Fruit fly (Drosophila melanogaster) whole organism, prepupa: ENCODE measurements around the gene Sfp24Ba.

Source experiments
- Blimp-1 ChIP-seq: fragments of 200-800 bp; sonication (Bioruptor generic); optimal IDR thresholded peaks from 3 replicates; lab custom pipeline; 2017; ENCODE audit warnings: missing biosample characterization, missing genetic modification characterization, mild to moderate bottlenecking, moderate library complexity, missing genetic modification reagents
- CG10631 ChIP-seq: fragments of 200-800 bp; sonication (Bioruptor generic); optimal IDR thresholded peaks from 2 replicates; lab custom pipeline; 2016; ENCODE audit warnings: missing biosample characterization, missing genetic modification characterization
- CG10669 ChIP-seq: fragments of 200-800 bp; sonication (Bioruptor generic); optimal IDR thresholded peaks from 3 replicates; lab custom pipeline; 2018; ENCODE audit warnings: missing biosample characterization, mild to moderate bottlenecking, missing genetic modification characterization, moderate library complexity
- CG11294 ChIP-seq: fragments of 200-800 bp; sonication (Bioruptor generic); IDR thresholded peaks from 2 replicates; pipeline ENCODE4 v1.3.6; 2022; ENCODE audit warnings: missing biosample characterization, missing genetic modification characterization
- CG11762 ChIP-seq: fragments of 200-800 bp; sonication (Bioruptor generic); optimal IDR thresholded peaks from 3 replicates; lab custom pipeline; 2016; ENCODE audit warnings: missing biosample characterization, missing genetic modification characterization; ENCODE audit not compliant: insufficient read depth
- CG11902 ChIP-seq: fragments of 200-800 bp; sonication (Bioruptor generic); optimal IDR thresholded peaks from 3 replicates; lab custom pipeline; 2016; ENCODE audit warnings: missing biosample characterization, missing genetic modification characterization
- CG1621 ChIP-seq: fragments of 200-800 bp; sonication (Bioruptor generic); optimal IDR thresholded peaks from 3 replicates; lab custom pipeline; 2018; ENCODE audit warnings: missing biosample characterization, mild to moderate bottlenecking, missing genetic modification characterization
- CG16779 ChIP-seq: fragments of 200-800 bp; sonication (Bioruptor generic); optimal IDR thresholded peaks from 3 replicates; lab custom pipeline; 2017; ENCODE audit warnings: missing biosample characterization, mild to moderate bottlenecking, missing genetic modification characterization
- CG3032 ChIP-seq: fragments of 200-800 bp; optimal IDR thresholded peaks from 2 replicates; lab custom pipeline; 2019; ENCODE audit warnings: missing biosample characterization, mild to moderate bottlenecking, missing genetic modification characterization, moderate library complexity
- CG31627 ChIP-seq: fragments of 200-800 bp; sonication (Bioruptor generic); optimal IDR thresholded peaks from 3 replicates; lab custom pipeline; 2016; ENCODE audit warnings: missing biosample characterization, missing genetic modification characterization
- CG32006 ChIP-seq: fragments of 200-800 bp; sonication (Bioruptor generic); optimal IDR thresholded peaks from 3 replicates; lab custom pipeline; 2017; ENCODE audit warnings: missing biosample characterization, mild to moderate bottlenecking, missing genetic modification characterization
- CG3919 ChIP-seq: fragments of 200-800 bp; sonication (Bioruptor generic); optimal IDR thresholded peaks from 3 replicates; lab custom pipeline; 2016; ENCODE audit warnings: missing biosample characterization, missing genetic modification characterization
- CG4318 ChIP-seq: fragments of 200-800 bp; sonication (Bioruptor generic); optimal IDR thresholded peaks from 3 replicates; lab custom pipeline; 2017; ENCODE audit warnings: missing biosample characterization, mild to moderate bottlenecking, missing genetic modification characterization
- CG6163 ChIP-seq: fragments of 200-800 bp; sonication (Bioruptor generic); IDR thresholded peaks from 3 replicates; pipeline ENCODE4 v1.3.6; 2022; ENCODE audit warnings: missing biosample characterization, missing genetic modification characterization
- CG6276 ChIP-seq: fragments of 200-800 bp; sonication (Bioruptor generic); optimal IDR thresholded peaks from 2 replicates; lab custom pipeline; 2017; ENCODE audit warnings: missing biosample characterization, mild to moderate bottlenecking, missing genetic modification characterization
- CG6792 ChIP-seq: fragments of 200-800 bp; sonication (Bioruptor generic); optimal IDR thresholded peaks from 3 replicates; lab custom pipeline; 2016; ENCODE audit warnings: missing biosample characterization, missing genetic modification characterization
- CG6808 ChIP-seq: fragments of 200-800 bp; sonication (Bioruptor generic); optimal IDR thresholded peaks from 3 replicates; lab custom pipeline; 2017; ENCODE audit warnings: missing biosample characterization, missing genetic modification characterization, mild to moderate bottlenecking, moderate library complexity, missing genetic modification reagents
- CG6854 ChIP-seq: fragments of 200-800 bp; sonication (Bioruptor generic); optimal IDR thresholded peaks from 2 replicates; lab custom pipeline; 2017; ENCODE audit warnings: missing biosample characterization, mild to moderate bottlenecking, missing genetic modification characterization
- CG7368 ChIP-seq: fragments of 200-800 bp; sonication (Bioruptor generic); optimal IDR thresholded peaks from 3 replicates; lab custom pipeline; 2016; ENCODE audit warnings: missing biosample characterization, missing genetic modification characterization
- CG8119 ChIP-seq: fragments of 200-800 bp; sonication (Bioruptor generic); IDR thresholded peaks from 3 replicates; pipeline ENCODE4 v1.3.6; 2022; ENCODE audit warnings: missing biosample characterization, missing genetic modification characterization
- CG8319 ChIP-seq: fragments of 200-800 bp; sonication (Bioruptor generic); optimal IDR thresholded peaks from 3 replicates; lab custom pipeline; 2016; ENCODE audit warnings: missing biosample characterization, missing genetic modification characterization
- CG8632 ChIP-seq: fragments of 200-800 bp; sonication (Bioruptor generic); optimal IDR thresholded peaks from 3 replicates; lab custom pipeline; 2016; ENCODE audit warnings: missing biosample characterization, missing genetic modification characterization
- CG9139 ChIP-seq: fragments of 200-800 bp; sonication (Bioruptor generic); optimal IDR thresholded peaks from 3 replicates; lab custom pipeline; 2017; ENCODE audit warnings: missing biosample characterization, mild to moderate bottlenecking, missing genetic modification characterization
- Eip75B ChIP-seq: fragments of 200-800 bp; sonication (Bioruptor generic); optimal IDR thresholded peaks from 3 replicates; lab custom pipeline; 2016; ENCODE audit warnings: missing biosample characterization, missing genetic modification characterization
- Eip78C ChIP-seq: fragments of 200-800 bp; sonication (Bioruptor generic); peaks from one replicate; lab custom pipeline; 2016; ENCODE audit warnings: missing biosample characterization, missing genetic modification characterization
- Eip93F ChIP-seq: fragments of 200-800 bp; sonication (Bioruptor generic); optimal IDR thresholded peaks from 2 replicates; lab custom pipeline; 2016; ENCODE audit warnings: missing biosample characterization, mild to moderate bottlenecking, missing genetic modification characterization
- Gug ChIP-seq: fragments of 200-800 bp; sonication (Bioruptor generic); IDR thresholded peaks from 2 replicates; pipeline ENCODE4 v1.3.6; 2022; ENCODE audit warnings: missing biosample characterization, missing genetic modification characterization
- Hr38 ChIP-seq: sonication (Bioruptor generic); optimal IDR thresholded peaks from 2 replicates; lab custom pipeline; 2016; ENCODE audit warnings: missing biosample characterization, missing genetic modification characterization
- Hr39 ChIP-seq: fragments of 200-800 bp; sonication (Bioruptor generic); optimal IDR thresholded peaks from 2 replicates; lab custom pipeline; 2016; ENCODE audit warnings: missing biosample characterization, missing genetic modification characterization
- Hr4 ChIP-seq: fragments of 200-800 bp; sonication (Bioruptor generic); optimal IDR thresholded peaks from 3 replicates; lab custom pipeline; 2016; ENCODE audit warnings: missing biosample characterization, missing genetic modification characterization
- Lpt ChIP-seq: fragments of 200-800 bp; sonication (Bioruptor generic); optimal IDR thresholded peaks from 3 replicates; lab custom pipeline; 2016; ENCODE audit warnings: missing biosample characterization, missing genetic modification characterization
- Met ChIP-seq: fragments of 200-800 bp; sonication (Bioruptor generic); optimal IDR thresholded peaks from 3 replicates; lab custom pipeline; 2016; ENCODE audit warnings: missing biosample characterization, missing genetic modification characterization
- Smox ChIP-seq: fragments of 200-800 bp; sonication (Bioruptor generic); optimal IDR thresholded peaks from 3 replicates; lab custom pipeline; 2016; ENCODE audit warnings: missing biosample characterization, missing genetic modification characterization
- Sox102F ChIP-seq: fragments of 200-800 bp; sonication (Bioruptor generic); optimal IDR thresholded peaks from 2 replicates; lab custom pipeline; 2016; ENCODE audit warnings: missing biosample characterization, mild to moderate bottlenecking, missing genetic modification characterization
- Sox14 ChIP-seq: fragments of 200-800 bp; sonication (Bioruptor generic); optimal IDR thresholded peaks from 3 replicates; lab custom pipeline; 2016; ENCODE audit warnings: missing biosample characterization, missing genetic modification characterization
- achi ChIP-seq: fragments of 200-800 bp; sonication (Bioruptor generic); optimal IDR thresholded peaks from 3 replicates; lab custom pipeline; 2016; ENCODE audit warnings: missing biosample characterization, missing genetic modification characterization
- acj6 ChIP-seq: fragments of 200-800 bp; sonication (Bioruptor generic); optimal IDR thresholded peaks from 3 replicates; lab custom pipeline; 2016; ENCODE audit warnings: missing biosample characterization, missing genetic modification characterization
- cyc ChIP-seq: fragments of 200-800 bp; sonication (Bioruptor generic); optimal IDR thresholded peaks from 3 replicates; lab custom pipeline; 2016; ENCODE audit warnings: missing biosample characterization, missing genetic modification characterization
- dac ChIP-seq: fragments of 200-800 bp; sonication (Bioruptor generic); optimal IDR thresholded peaks from 2 replicates; lab custom pipeline; 2017; ENCODE audit warnings: missing biosample characterization, mild to moderate bottlenecking, missing genetic modification characterization
- dsx ChIP-seq: fragments of 200-800 bp; optimal IDR thresholded peaks from 3 replicates; lab custom pipeline; 2019; ENCODE audit warnings: missing biosample characterization, mild to moderate bottlenecking, missing genetic modification characterization, moderate library complexity; ENCODE audit not compliant: poor library complexity, severe bottlenecking
- eg ChIP-seq: fragments of 200-800 bp; sonication (Bioruptor generic); IDR thresholded peaks from 3 replicates; pipeline ENCODE4 v1.3.6; 2022; ENCODE audit warnings: missing biosample characterization, missing genetic modification characterization
- esn ChIP-seq: fragments of 200-800 bp; sonication (Bioruptor generic); optimal IDR thresholded peaks from 2 replicates; lab custom pipeline; 2016; ENCODE audit warnings: missing biosample characterization, mild to moderate bottlenecking, missing genetic modification characterization, moderate library complexity
- fd59A ChIP-seq: fragments of 200-800 bp; sonication (Bioruptor generic); optimal IDR thresholded peaks from 2 replicates; lab custom pipeline; 2017; ENCODE audit warnings: missing biosample characterization, mild to moderate bottlenecking, missing genetic modification characterization, missing genetic modification reagents
- fd85E ChIP-seq: fragments of 200-800 bp; sonication (Bioruptor generic); optimal IDR thresholded peaks from 3 replicates; lab custom pipeline; 2016; ENCODE audit warnings: missing biosample characterization, missing genetic modification characterization
- fkh ChIP-seq: fragments of 200-800 bp; sonication (Bioruptor generic); optimal IDR thresholded peaks from 3 replicates; lab custom pipeline; 2017; ENCODE audit warnings: missing biosample characterization, mild to moderate bottlenecking, missing genetic modification characterization, moderate library complexity
- lz ChIP-seq: fragments of 200-800 bp; sonication (Bioruptor generic); optimal IDR thresholded peaks from 3 replicates; lab custom pipeline; 2016; ENCODE audit warnings: missing biosample characterization, missing genetic modification characterization
- net ChIP-seq: fragments of 200-800 bp; sonication (Bioruptor generic); optimal IDR thresholded peaks from 3 replicates; lab custom pipeline; 2016; ENCODE audit warnings: missing biosample characterization, missing genetic modification characterization
- salr ChIP-seq, 2 experiments: fragments of 200-800 bp; sonication (Bioruptor generic); optimal IDR thresholded peaks; 3 replicates each; lab custom pipeline; 2016 to 2018; ENCODE audit warnings: missing biosample characterization in 2 of 2, missing genetic modification characterization in 2 of 2, mild to moderate bottlenecking in 1 of 2
- ss ChIP-seq, 2 experiments: fragments of 200-800 bp; sonication (Bioruptor generic); optimal IDR thresholded peaks; 2 replicates in 1 of 2; 3 replicates in 1 of 2; lab custom pipeline; 2017 to 2018; ENCODE audit warnings: mild to moderate bottlenecking in 2 of 2, missing biosample characterization in 2 of 2, missing genetic modification characterization in 2 of 2, moderate library complexity in 1 of 2
- svp ChIP-seq: fragments of 200-800 bp; sonication (Bioruptor generic); peaks from one replicate; lab custom pipeline; 2016; ENCODE audit warnings: missing biosample characterization, missing genetic modification characterization
- topi ChIP-seq: fragments of 200-800 bp; sonication (Bioruptor generic); optimal IDR thresholded peaks from 3 replicates; lab custom pipeline; 2016; ENCODE audit warnings: missing biosample characterization, missing genetic modification characterization
- vri ChIP-seq: fragments of 200-800 bp; sonication (Bioruptor generic); optimal IDR thresholded peaks from 3 replicates; lab custom pipeline; 2016; ENCODE audit warnings: missing biosample characterization, mild to moderate bottlenecking, missing genetic modification characterization

The Sfp24Ba gene

dm6 chr2L:3655698-3656105, 12.6 kb downstream of the Sfp24Ba start:
- peak; percentile 99 for TF ChIP-seq lz (GFP tag; lab: Kevin White, UChicago)
- TF ChIP-seq CG31627 (GFP tag; lab: Kevin White, UChicago): peak; percentile 99
- TF ChIP-seq CG8319 (GFP tag; lab: Kevin White, UChicago): peak; percentile 98
- peak; percentile 97 to 98 for TF ChIP-seq salr (GFP tag; optimal IDR thresholded peaks at IDR 0.05; lab: Kevin White, UChicago)
- TF ChIP-seq Eip93F (GFP tag; lab: Kevin White, UChicago): peak; percentile 98
- peak; percentile 100 for TF ChIP-seq svp (GFP tag; lab: Kevin White, UChicago)
- TF ChIP-seq CG10631: peak; percentile 98
- peak; percentile 99 for TF ChIP-seq CG11762 (GFP tag; lab: Kevin White, UChicago)
- TF ChIP-seq CG11294 (GFP tag; lab: Robert Waterston, UW): peak; percentile 97
- TF ChIP-seq dac: peak; percentile 96
- peak; percentile 98 for TF ChIP-seq CG3032 (tag; lab: Kevin White, UChicago)
- TF ChIP-seq fd85E (GFP tag; lab: Kevin White, UChicago): peak; percentile 97
- peak; percentile 99 for TF ChIP-seq eg
- TF ChIP-seq CG6854 (GFP tag; lab: Kevin White, UChicago): peak; percentile 99
- peak; percentile 100 for TF ChIP-seq Eip78C
- peak; percentile 97 for TF ChIP-seq CG6808
- TF ChIP-seq Hr4 (GFP tag; lab: Kevin White, UChicago): peak; percentile 99
- TF ChIP-seq CG9139 (GFP tag; lab: Kevin White, UChicago): peak; percentile 98
- peak; percentile 99 for TF ChIP-seq topi (GFP tag; lab: Kevin White, UChicago)
- TF ChIP-seq net (GFP tag; lab: Kevin White, UChicago): peak; percentile 99
- TF ChIP-seq CG8119: peak; percentile 99
- peak; percentile 99 for TF ChIP-seq CG6163 (GFP tag; lab: Robert Waterston, UW)
- peak; percentile 99 for TF ChIP-seq CG3919
- TF ChIP-seq Hr39 (GFP tag; lab: Kevin White, UChicago): peak; percentile 99
- TF ChIP-seq CG10669 (GFP tag; lab: Kevin White, UChicago): peak; percentile 99
- peak; percentile 98 for TF ChIP-seq achi (GFP tag; lab: Kevin White, UChicago)
- peak; percentile 99 for TF ChIP-seq acj6
- peak; percentile 99 for TF ChIP-seq Sox14 (GFP tag; lab: Kevin White, UChicago)
- TF ChIP-seq CG11902 (GFP tag; lab: Kevin White, UChicago): peak; percentile 98
- TF ChIP-seq vri (GFP tag; lab: Kevin White, UChicago): peak; percentile 99
- peak; percentile 97 to 98 for TF ChIP-seq ss (GFP tag; optimal IDR thresholded peaks at IDR 0.05; lab: Kevin White, UChicago)
- peak; percentile 99 for TF ChIP-seq Sox102F (GFP tag; lab: Kevin White, UChicago)
- peak; percentile 99 for TF ChIP-seq CG6792 (GFP tag; lab: Kevin White, UChicago)
- peak; percentile 99 for TF ChIP-seq CG6276
- TF ChIP-seq CG1621 (tag; lab: Kevin White, UChicago): peak; percentile 98
- TF ChIP-seq cyc: peak; percentile 99
- peak; percentile 99 for TF ChIP-seq CG7368 (GFP tag; lab: Kevin White, UChicago)
- peak; percentile 94 for TF ChIP-seq Blimp-1
- peak; percentile 98 for TF ChIP-seq Lpt (GFP tag; lab: Kevin White, UChicago)
- peak; percentile 97 for TF ChIP-seq fd59A (GFP tag; lab: Kevin White, UChicago)
- peak; percentile 99 for TF ChIP-seq Met
- TF ChIP-seq esn: peak; percentile 99
- TF ChIP-seq dsx (GFP tag; lab: Kevin White, UChicago): peak; percentile 97
- TF ChIP-seq Eip75B: peak; percentile 99
- TF ChIP-seq CG4318: peak; percentile 97
- peak; percentile 99 for TF ChIP-seq CG8632 (GFP tag; lab: Kevin White, UChicago)
- TF ChIP-seq Gug: peak; percentile 98
- peak; percentile 98 for TF ChIP-seq CG16779
- peak; percentile 99 for TF ChIP-seq CG32006 (GFP tag; lab: Kevin White, UChicago)
- peak; percentile 91 for TF ChIP-seq fkh
- peak; percentile 99 for TF ChIP-seq Smox (GFP tag; lab: Kevin White, UChicago)
- peak; percentile 79 for TF ChIP-seq Hr38 (GFP tag; lab: Kevin White, UChicago)
